Worm (Caenorhabditis elegans) whole organism, L4/young adult: Measurements from ENCODE around the gene clec-126.

ENCODE experiments used
- W03F9.2 ChIP-seq: fragments of 150-350 bp; optimal IDR thresholded peaks from 2 replicates; lab custom pipeline; 2014; ENCODE audit warnings: missing biosample characterization, missing genetic modification characterization
- dao-5 ChIP-seq: sonication (generic microtip); optimal IDR thresholded peaks from 2 replicates; lab custom pipeline; 2016; ENCODE audit warnings: missing genotype, missing genetic modification characterization, moderate library complexity, missing compliant biosample characterization

- TF ChIP-seq dao-5 (tag; lab: Kevin White, UChicago) (no peak), W03F9.2 (no peak)
These were observed 4.8 kb downstream of the clec-126 start, which contains the start of gene col-72 for ce11 chrII:3524097-3524496.
